Fruit fly (Drosophila melanogaster) whole organism, embryonic: Measurements from ENCODE around the gene Usp30.

Source experiments
- Atf6 ChIP-seq: fragments of 200-800 bp; sonication (Bioruptor generic); IDR thresholded peaks from 2 replicates; pipeline ENCODE4 v1.3.6; 2022; ENCODE audit warnings: missing biosample characterization, missing genetic modification characterization
- B-H2 ChIP-seq: fragments of 200-800 bp; sonication (Bioruptor generic); optimal IDR thresholded peaks from 2 replicates; lab custom pipeline; 2018; ENCODE audit warnings: missing biosample characterization, mild to moderate bottlenecking, missing genetic modification characterization
- CG1024 ChIP-seq: fragments of 200-800 bp; sonication (Bioruptor generic); IDR thresholded peaks from 2 replicates; pipeline ENCODE4 v1.3.6; 2022; ENCODE audit warnings: missing biosample characterization, missing genetic modification characterization
- CG10431 ChIP-seq: fragments of 200-800 bp; sonication (Bioruptor generic); optimal IDR thresholded peaks from 3 replicates; lab custom pipeline; 2018; ENCODE audit warnings: missing biosample characterization, mild to moderate bottlenecking, missing genetic modification characterization
- CG10654 ChIP-seq: fragments of 200-800 bp; sonication (Bioruptor generic); optimal IDR thresholded peaks from 2 replicates; lab custom pipeline; 2016; ENCODE audit warnings: missing biosample characterization, missing genetic modification characterization
- CG12104 ChIP-seq: fragments of 200-800 bp; sonication (Bioruptor generic); optimal IDR thresholded peaks from 3 replicates; lab custom pipeline; 2016; ENCODE audit warnings: missing biosample characterization, missing genetic modification characterization
- CG12942 ChIP-seq: fragments of 200-800 bp; sonication (Bioruptor generic); optimal IDR thresholded peaks from 3 replicates; lab custom pipeline; 2016; ENCODE audit warnings: missing biosample characterization, missing genetic modification characterization
- CG13123 ChIP-seq: fragments of 200-800 bp; sonication (Bioruptor generic); optimal IDR thresholded peaks from 2 replicates; lab custom pipeline; 2016; ENCODE audit warnings: missing biosample characterization, missing genetic modification characterization
- CG13624 ChIP-seq: fragments of 200-800 bp; sonication (Bioruptor generic); optimal IDR thresholded peaks from 2 replicates; lab custom pipeline; 2016; ENCODE audit warnings: missing biosample characterization, missing genetic modification characterization
- CG14014 ChIP-seq: fragments of 200-800 bp; sonication (Bioruptor generic); IDR thresholded peaks from 2 replicates; pipeline ENCODE4 v1.3.6; 2022; ENCODE audit warnings: missing biosample characterization, missing genetic modification characterization
- CG1529 ChIP-seq: fragments of 200-800 bp; sonication (Bioruptor generic); optimal IDR thresholded peaks from 3 replicates; lab custom pipeline; 2018; ENCODE audit warnings: missing biosample characterization, missing genetic modification characterization
- CG15696 ChIP-seq: fragments of 200-800 bp; sonication (Bioruptor generic); optimal IDR thresholded peaks from 2 replicates; lab custom pipeline; 2019; ENCODE audit warnings: missing biosample characterization, mild to moderate bottlenecking, missing genetic modification characterization, moderate library complexity
- CG16779 ChIP-seq: fragments of 200-800 bp; sonication (Bioruptor generic); IDR thresholded peaks from 2 replicates; pipeline ENCODE4 v1.3.6; 2022; ENCODE audit warnings: missing biosample characterization, missing genetic modification characterization
- CG17912 ChIP-seq: fragments of 200-800 bp; sonication (Bioruptor generic); optimal IDR thresholded peaks from 2 replicates; lab custom pipeline; 2018; ENCODE audit warnings: missing biosample characterization, mild to moderate bottlenecking, missing genetic modification characterization
- CG18011 ChIP-seq: fragments of 200-800 bp; sonication (Bioruptor generic); optimal IDR thresholded peaks from 2 replicates; lab custom pipeline; 2017; ENCODE audit warnings: missing biosample characterization, missing genetic modification characterization, mild to moderate bottlenecking, moderate library complexity, missing genotype
- CG2712 ChIP-seq: fragments of 200-800 bp; optimal IDR thresholded peaks from 3 replicates; lab custom pipeline; 2019; ENCODE audit warnings: missing biosample characterization, mild to moderate bottlenecking, missing genetic modification characterization, moderate library complexity
- CG30020 ChIP-seq: fragments of 200-800 bp; optimal IDR thresholded peaks from 2 replicates; lab custom pipeline; 2019; ENCODE audit warnings: missing biosample characterization, mild to moderate bottlenecking, missing genetic modification characterization, moderate library complexity
- CG30431 ChIP-seq: fragments of 200-800 bp; sonication (Bioruptor generic); optimal IDR thresholded peaks from 2 replicates; lab custom pipeline; 2017; ENCODE audit warnings: missing biosample characterization, missing genetic modification characterization
- CG4854 ChIP-seq: fragments of 200-800 bp; sonication (Bioruptor generic); optimal IDR thresholded peaks from 2 replicates; lab custom pipeline; 2016; ENCODE audit warnings: missing biosample characterization, missing genetic modification characterization, inconsistent platforms
- CG8924 ChIP-seq: fragments of 200-800 bp; optimal IDR thresholded peaks from 3 replicates; lab custom pipeline; 2019; ENCODE audit warnings: missing biosample characterization, mild to moderate bottlenecking, missing genetic modification characterization, moderate library complexity
- CHES-1-like ChIP-seq: fragments of 200-800 bp; sonication (Bioruptor generic); optimal IDR thresholded peaks from 2 replicates; lab custom pipeline; 2016; ENCODE audit warnings: missing biosample characterization, missing genetic modification characterization
- ERR ChIP-seq: fragments of 200-800 bp; sonication (Bioruptor generic); optimal IDR thresholded peaks from 2 replicates; lab custom pipeline; 2016; ENCODE audit warnings: missing biosample characterization, missing genetic modification characterization
- Hr39 ChIP-seq: fragments of >200 bp; optimal IDR thresholded peaks from 2 replicates; lab custom pipeline; 2017
- Lhr ChIP-seq: fragments of 200-800 bp; sonication (Bioruptor generic); optimal IDR thresholded peaks from 3 replicates; lab custom pipeline; 2017; ENCODE audit warnings: mild to moderate bottlenecking, missing biosample characterization, missing genetic modification reagents, missing genetic modification characterization
- Opbp ChIP-seq: fragments of 200-800 bp; sonication (Bioruptor generic); IDR thresholded peaks from 3 replicates; pipeline ENCODE4 v1.3.6; 2022; ENCODE audit warnings: missing biosample characterization, missing genetic modification characterization; ENCODE audit not compliant: partially characterized antibody
- Optix ChIP-seq: fragments of 200-800 bp; sonication (Bioruptor generic); IDR thresholded peaks from 3 replicates; pipeline ENCODE4 v1.3.6; 2022; ENCODE audit warnings: missing biosample characterization, missing genetic modification characterization
- Ptx1 ChIP-seq: fragments of 200-800 bp; sonication (Bioruptor generic); IDR thresholded peaks from 2 replicates; pipeline ENCODE4 v1.3.6; 2022; ENCODE audit warnings: missing biosample characterization, missing genetic modification characterization
- Side ChIP-seq: fragments of 200-800 bp; sonication (Bioruptor generic); optimal IDR thresholded peaks from 2 replicates; lab custom pipeline; 2016; ENCODE audit warnings: missing biosample characterization, missing genetic modification characterization
- Sin3A ChIP-seq: fragments of >200 bp; optimal IDR thresholded peaks from 2 replicates; lab custom pipeline; 2018
- Sry-β ChIP-seq: fragments of 200-800 bp; sonication (Bioruptor generic); optimal IDR thresholded peaks from 2 replicates; lab custom pipeline; 2018; ENCODE audit warnings: missing biosample characterization, mild to moderate bottlenecking, missing genetic modification characterization, moderate library complexity
- TFAM ChIP-seq: fragments of 200-800 bp; sonication (Bioruptor generic); optimal IDR thresholded peaks from 2 replicates; lab custom pipeline; 2017; ENCODE audit warnings: missing biosample characterization, missing genetic modification characterization, inconsistent platforms
- Taf1 ChIP-seq: fragments of 200-800 bp; sonication (Bioruptor generic); IDR thresholded peaks from 2 replicates; pipeline ENCODE4 v1.3.6; 2022; ENCODE audit warnings: missing biosample characterization, missing genetic modification characterization
- al ChIP-seq: fragments of 200-800 bp; sonication (Bioruptor generic); IDR thresholded peaks from 2 replicates; pipeline ENCODE4 v1.3.6; 2022; ENCODE audit warnings: missing biosample characterization, missing genetic modification characterization
- bowl ChIP-seq: fragments of 200-800 bp; sonication (Bioruptor generic); IDR thresholded peaks from 2 replicates; pipeline ENCODE4 v1.3.6; 2022; ENCODE audit warnings: missing biosample characterization, missing genetic modification characterization
- caup ChIP-seq: fragments of 200-800 bp; sonication (Bioruptor generic); optimal IDR thresholded peaks from 3 replicates; lab custom pipeline; 2017; ENCODE audit warnings: missing biosample characterization, mild to moderate bottlenecking, missing genetic modification characterization, moderate library complexity; ENCODE audit not compliant: severe bottlenecking
- crc ChIP-seq: fragments of 200-800 bp; sonication (Bioruptor generic); optimal IDR thresholded peaks from 2 replicates; lab custom pipeline; 2016; ENCODE audit warnings: missing biosample characterization, missing genetic modification characterization
- crol ChIP-seq: fragments of 200-800 bp; sonication (Bioruptor generic); IDR thresholded peaks from 2 replicates; pipeline ENCODE4 v1.3.6; 2022; ENCODE audit warnings: missing biosample characterization, missing genetic modification characterization
- dimm ChIP-seq: fragments of 200-800 bp; sonication (Bioruptor generic); IDR thresholded peaks from 2 replicates; pipeline ENCODE4 v1.3.6; 2022; ENCODE audit warnings: missing biosample characterization, missing genetic modification characterization
- dmrt99B ChIP-seq: fragments of 200-800 bp; sonication (Bioruptor generic); optimal IDR thresholded peaks from 2 replicates; lab custom pipeline; 2018; ENCODE audit warnings: missing biosample characterization, mild to moderate bottlenecking, missing genetic modification characterization, moderate library complexity
- en ChIP-seq: fragments of 200-800 bp; sonication (Bioruptor generic); optimal IDR thresholded peaks from 2 replicates; lab custom pipeline; 2016; ENCODE audit warnings: missing biosample characterization, missing genetic modification characterization
- ewg ChIP-seq: fragments of 200-800 bp; sonication (Bioruptor generic); optimal IDR thresholded peaks from 3 replicates; lab custom pipeline; 2017; ENCODE audit warnings: mild to moderate bottlenecking, missing biosample characterization, missing genetic modification reagents, missing genetic modification characterization
- exex ChIP-seq: fragments of 200-800 bp; sonication (Bioruptor generic); optimal IDR thresholded peaks from 4 replicates; lab custom pipeline; 2018; ENCODE audit warnings: missing biosample characterization, mild to moderate bottlenecking, missing genetic modification characterization, moderate library complexity
- fd64A ChIP-seq: fragments of 200-800 bp; sonication (Bioruptor generic); optimal IDR thresholded peaks from 3 replicates; lab custom pipeline; 2018; ENCODE audit warnings: missing biosample characterization, mild to moderate bottlenecking, missing genetic modification characterization
- ftz-f1 ChIP-seq: fragments of 200-800 bp; sonication (Bioruptor generic); optimal IDR thresholded peaks from 2 replicates; lab custom pipeline; 2016; ENCODE audit warnings: missing biosample characterization, missing genetic modification characterization
- gro ChIP-seq: fragments of 200-800 bp; sonication (Bioruptor generic); optimal IDR thresholded peaks from 2 replicates; lab custom pipeline; 2016; ENCODE audit warnings: missing biosample characterization, missing genetic modification characterization
- ind ChIP-seq: fragments of 200-800 bp; sonication (Bioruptor generic); optimal IDR thresholded peaks from 3 replicates; lab custom pipeline; 2016; ENCODE audit warnings: missing biosample characterization, missing genetic modification characterization
- nerfin-2 ChIP-seq: fragments of 200-800 bp; sonication (Bioruptor generic); IDR thresholded peaks from 2 replicates; pipeline ENCODE4 v1.3.6; 2022; ENCODE audit warnings: missing biosample characterization, missing genetic modification characterization; ENCODE audit not compliant: partially characterized antibody
- nmo ChIP-seq: fragments of 200-800 bp; sonication (Bioruptor generic); optimal IDR thresholded peaks from 2 replicates; lab custom pipeline; 2018; ENCODE audit warnings: missing biosample characterization, mild to moderate bottlenecking, missing genetic modification characterization, moderate library complexity
- nom ChIP-seq: fragments of 200-800 bp; sonication (Bioruptor generic); optimal IDR thresholded peaks from 2 replicates; lab custom pipeline; 2017; ENCODE audit warnings: missing biosample characterization, missing genetic modification characterization, mild to moderate bottlenecking, moderate library complexity, missing genetic modification reagents
- tin ChIP-seq: fragments of 200-800 bp; sonication (Bioruptor generic); optimal IDR thresholded peaks from 3 replicates; lab custom pipeline; 2016; ENCODE audit warnings: missing biosample characterization, missing genetic modification characterization
- z ChIP-seq: fragments of 200-800 bp; sonication (Bioruptor generic); IDR thresholded peaks from 3 replicates; pipeline ENCODE4 v1.3.6; 2022; ENCODE audit warnings: missing biosample characterization, missing genetic modification characterization

The Usp30 gene

dm6 chrX:5880139-5880924 is 745 bp upstream of the Usp30 start (continued):
- no peak for TF ChIP-seq ewg (GFP tag; lab: Kevin White, UChicago)
- no peak for TF ChIP-seq ERR (GFP tag; lab: Kevin White, UChicago)
- TF ChIP-seq CG12942 (GFP tag; lab: Kevin White, UChicago), result peak; percentile 30
- TF ChIP-seq TFAM, result no peak
- peak; percentile 64 for TF ChIP-seq dmrt99B (tag; lab: Kevin White, UChicago)
- no peak for TF ChIP-seq CG18011 (GFP tag; lab: Kevin White, UChicago)
- TF ChIP-seq CG30020, result no peak
- peak; percentile 27 for TF ChIP-seq CG4854
- no peak for TF ChIP-seq Hr39
- TF ChIP-seq B-H2 (GFP tag; lab: Kevin White, UChicago), result peak; percentile 31
- TF ChIP-seq CG15696 (tag; lab: Kevin White, UChicago), result peak; percentile 31
- TF ChIP-seq en (GFP tag; lab: Kevin White, UChicago), result no peak
- TF ChIP-seq Side (GFP tag; lab: Kevin White, UChicago), result no peak
- TF ChIP-seq Ptx1 (GFP tag; lab: Robert Waterston, UW), result peak; percentile 62
- TF ChIP-seq dimm, result no peak
- TF ChIP-seq CG10431 (GFP tag; lab: Kevin White, UChicago), result no peak
- peak; percentile 54; the same call in 1 of the 2 replicates for TF ChIP-seq Atf6 (GFP tag; lab: Robert Waterston, UW)
- no peak for TF ChIP-seq Taf1 (GFP tag; lab: Robert Waterston, UW)
- no peak for TF ChIP-seq Sin3A
- peak; percentile 53 for TF ChIP-seq CG8924 (tag; lab: Kevin White, UChicago)
- no peak for TF ChIP-seq Sry-β (GFP tag; lab: Kevin White, UChicago)
- TF ChIP-seq nerfin-2, result no peak
- peak; percentile 68 for TF ChIP-seq nom (GFP tag; lab: Kevin White, UChicago)
- peak; percentile 31 for TF ChIP-seq CG13123 (GFP tag; lab: Kevin White, UChicago)
- TF ChIP-seq CG10654, result peak; percentile 17
- no peak for TF ChIP-seq Opbp (GFP tag; lab: Robert Waterston, UW)
- TF ChIP-seq Lhr (GFP tag; lab: Kevin White, UChicago), result no peak
- TF ChIP-seq bowl, result no peak
- peak; percentile 22 for TF ChIP-seq nmo
- peak; percentile 32 for TF ChIP-seq tin (GFP tag; lab: Kevin White, UChicago)
- TF ChIP-seq z (GFP tag; lab: Robert Waterston, UW), result no peak
- no peak for TF ChIP-seq CG1529 (GFP tag; lab: Kevin White, UChicago)
- TF ChIP-seq crc (GFP tag; lab: Kevin White, UChicago), result no peak
- TF ChIP-seq fd64A (GFP tag; lab: Kevin White, UChicago), result no peak
- no peak for TF ChIP-seq crol
- no peak for TF ChIP-seq CG1024 (GFP tag; lab: Robert Waterston, UW)
- TF ChIP-seq Optix, result 0 out of 3 replicates have a peak, but pooled peaks have one; percentile 43
- TF ChIP-seq CG13624 (GFP tag; lab: Kevin White, UChicago), result peak; percentile 88
- peak; percentile 46 for TF ChIP-seq CHES-1-like (GFP tag; lab: Kevin White, UChicago)
- TF ChIP-seq ftz-f1, result no peak
- peak; percentile 29 for TF ChIP-seq caup (GFP tag; lab: Kevin White, UChicago)
- peak; percentile 39 for TF ChIP-seq exex (tag; lab: Kevin White, UChicago)
- peak; percentile 24 for TF ChIP-seq CG17912
- TF ChIP-seq CG16779 (GFP tag; lab: Robert Waterston, UW), result no peak
- TF ChIP-seq al (GFP tag; lab: Robert Waterston, UW), result no peak
- TF ChIP-seq CG14014 (GFP tag; lab: Robert Waterston, UW), result peak; percentile 70
- TF ChIP-seq CG2712, result peak; percentile 61
- TF ChIP-seq CG30431 (GFP tag; lab: Kevin White, UChicago), result no peak
- TF ChIP-seq ind (GFP tag; lab: Kevin White, UChicago), result peak; percentile 34
- peak; percentile 7 for TF ChIP-seq gro (GFP tag; lab: Kevin White, UChicago)
- TF ChIP-seq CG12104 (GFP tag; lab: Kevin White, UChicago), result no peak
